Fruit fly (Drosophila melanogaster): ENCODE results near the gene Ubc2.

DNA sequence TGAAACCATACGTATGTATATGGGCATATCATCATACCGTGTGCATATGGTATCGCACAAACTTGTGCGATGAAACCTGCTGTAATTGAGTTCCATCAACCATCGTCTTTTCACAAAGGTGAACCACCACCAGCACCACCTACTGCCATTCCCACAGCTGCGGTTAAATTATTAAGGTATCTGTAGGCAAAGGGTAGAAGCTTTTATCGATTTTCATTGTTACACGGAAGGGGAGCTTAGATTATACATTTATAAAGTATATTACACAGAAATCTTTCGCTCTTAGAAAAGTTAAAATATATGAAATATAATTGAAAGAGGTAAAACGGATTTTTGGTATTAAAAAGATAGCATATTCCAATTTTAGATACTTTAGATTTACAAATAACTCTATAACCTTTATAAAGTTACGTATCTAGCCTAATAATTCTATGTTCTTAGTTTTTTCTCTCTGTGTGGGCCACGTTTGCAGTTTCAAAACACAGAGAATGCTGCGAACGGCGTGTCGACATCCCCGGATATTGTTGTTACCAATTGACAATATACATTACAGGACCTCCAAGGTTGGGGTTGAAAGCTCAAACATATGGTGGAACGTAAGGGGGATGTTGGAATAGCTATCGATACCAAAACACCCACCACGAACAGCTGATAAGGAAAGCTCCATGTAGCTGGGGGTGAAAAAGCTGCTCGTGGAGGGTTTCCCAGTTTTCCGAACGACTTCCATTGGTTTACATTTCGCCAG, 7.2 kb downstream of the Ubc2 start, which contains the start of gene CG6495:
- TF ChIP-seq pan (optimal IDR thresholded peaks at IDR 0.05) (no peak), psq (optimal IDR thresholded peaks at IDR 0.05) (no peak), EcR (GFP tag; optimal IDR thresholded peaks at IDR 0.05) (no peak), CG8478 (optimal IDR thresholded peaks at IDR 0.05) (no peak), Dll (optimal IDR thresholded peaks at IDR 0.05) (no peak)
